Fruit fly (Drosophila melanogaster) whole organism, embryonic: ENCODE data around the gene CG44005.

Experiments
- Awh ChIP-seq: fragments of 200-800 bp; sonication (Bioruptor generic); IDR thresholded peaks from 2 replicates; pipeline ENCODE4, ENCODE4 v1.3.6; 2022; ENCODE audit warnings: missing biosample characterization, missing genetic modification characterization
- CG10209 ChIP-seq: fragments of 200-800 bp; sonication (Bioruptor generic); optimal IDR thresholded peaks from 3 replicates; lab custom pipeline; 2017; ENCODE audit warnings: missing biosample characterization, mild to moderate bottlenecking, missing genetic modification characterization, missing genetic modification reagents
- CG10321 ChIP-seq: fragments of 200-800 bp; sonication (Bioruptor generic); IDR thresholded peaks from 2 replicates; pipeline ENCODE4 v1.3.6; 2022; ENCODE audit warnings: missing biosample characterization, missing genetic modification characterization
- CG10959 ChIP-seq: fragments of 200-800 bp; sonication (Bioruptor generic); IDR thresholded peaks from 2 replicates; pipeline ENCODE4 v1.3.6; 2022; ENCODE audit warnings: missing biosample characterization, missing genetic modification characterization
- CG12744 ChIP-seq: fragments of 200-800 bp; sonication (Bioruptor generic); optimal IDR thresholded peaks from 2 replicates; lab custom pipeline; 2016; ENCODE audit warnings: missing biosample characterization, missing genetic modification characterization
- CG14965 ChIP-seq: fragments of 200-800 bp; sonication (Bioruptor generic); optimal IDR thresholded peaks from 2 replicates; lab custom pipeline; 2016; ENCODE audit warnings: missing biosample characterization, missing genetic modification characterization, borderline replicate concordance
- CG15479 ChIP-seq: fragments of 200-800 bp; sonication (Bioruptor generic); optimal IDR thresholded peaks from 3 replicates; lab custom pipeline; 2019; ENCODE audit warnings: missing biosample characterization, mild to moderate bottlenecking, missing genetic modification characterization, moderate library complexity
- CG15601 ChIP-seq: fragments of 200-800 bp; sonication (Bioruptor generic); optimal IDR thresholded peaks from 3 replicates; lab custom pipeline; 2019; ENCODE audit warnings: missing biosample characterization, mild to moderate bottlenecking, missing genetic modification characterization, moderate library complexity
- CG16815 ChIP-seq: fragments of 200-800 bp; sonication (Bioruptor generic); optimal IDR thresholded peaks from 3 replicates; lab custom pipeline; 2017; ENCODE audit warnings: missing biosample characterization, mild to moderate bottlenecking, missing genetic modification characterization
- CG17361 ChIP-seq: fragments of 200-800 bp; sonication (Bioruptor generic); IDR thresholded peaks from 3 replicates; pipeline ENCODE4 v1.3.6; 2022; ENCODE audit warnings: missing biosample characterization, missing genetic modification characterization
- CG17385 ChIP-seq: fragments of 200-800 bp; sonication (Bioruptor generic); optimal IDR thresholded peaks from 3 replicates; lab custom pipeline; 2018; ENCODE audit warnings: missing biosample characterization, mild to moderate bottlenecking, missing genetic modification characterization
- CG1832 ChIP-seq: fragments of 200-800 bp; sonication (Bioruptor generic); optimal IDR thresholded peaks from 2 replicates; lab custom pipeline; 2017; ENCODE audit warnings: missing biosample characterization, mild to moderate bottlenecking, missing genetic modification characterization, inconsistent platforms
- CG18599 ChIP-seq: fragments of 200-800 bp; sonication (Bioruptor generic); optimal IDR thresholded peaks from 3 replicates; lab custom pipeline; 2017; ENCODE audit warnings: missing biosample characterization, missing genetic modification characterization, mild to moderate bottlenecking, moderate library complexity, missing genetic modification reagents
- CG31224 ChIP-seq: fragments of 200-800 bp; sonication (Bioruptor generic); IDR thresholded peaks from 2 replicates; pipeline ENCODE4 v1.3.6; 2022; ENCODE audit warnings: missing biosample characterization, missing genetic modification characterization
- CG3163 ChIP-seq: fragments of 200-800 bp; sonication (Bioruptor generic); optimal IDR thresholded peaks from 3 replicates; lab custom pipeline; 2016; ENCODE audit warnings: missing biosample characterization, missing genetic modification characterization
- CG5953 ChIP-seq: fragments of 200-800 bp; sonication (Bioruptor generic); IDR thresholded peaks from 2 replicates; pipeline ENCODE4 v1.3.6; 2022; ENCODE audit warnings: missing biosample characterization, missing genetic modification characterization
- CG6791 ChIP-seq: fragments of 200-800 bp; sonication (Bioruptor generic); IDR thresholded peaks from 3 replicates; pipeline ENCODE4 v1.3.6; 2022; ENCODE audit warnings: missing biosample characterization, missing genetic modification characterization; ENCODE audit not compliant: partially characterized antibody
- CG8924 ChIP-seq: fragments of 200-800 bp; optimal IDR thresholded peaks from 3 replicates; lab custom pipeline; 2019; ENCODE audit warnings: missing biosample characterization, mild to moderate bottlenecking, missing genetic modification characterization, moderate library complexity
- CG9817 ChIP-seq: fragments of 200-800 bp; sonication (Bioruptor generic); optimal IDR thresholded peaks from 2 replicates; lab custom pipeline; 2018; ENCODE audit warnings: missing biosample characterization, mild to moderate bottlenecking, missing genetic modification characterization, moderate library complexity
- Dek ChIP-seq: fragments of 200-800 bp; sonication (Bioruptor generic); optimal IDR thresholded peaks from 3 replicates; lab custom pipeline; 2019; ENCODE audit warnings: missing biosample characterization, mild to moderate bottlenecking, missing genetic modification characterization, moderate library complexity
- Dp ChIP-seq: fragments of 200-800 bp; sonication (Bioruptor generic); optimal IDR thresholded peaks from 2 replicates; lab custom pipeline; 2018; ENCODE audit warnings: missing biosample characterization, mild to moderate bottlenecking, missing genetic modification characterization, moderate library complexity
- ERR ChIP-seq: fragments of 200-800 bp; sonication (Bioruptor generic); optimal IDR thresholded peaks from 2 replicates; lab custom pipeline; 2016; ENCODE audit warnings: missing biosample characterization, missing genetic modification characterization
- H15 ChIP-seq: fragments of 200-800 bp; sonication (Bioruptor generic); IDR thresholded peaks from 3 replicates; pipeline ENCODE4 v1.3.6; 2022; ENCODE audit warnings: missing biosample characterization, missing genetic modification characterization
- Hand ChIP-seq: fragments of 200-800 bp; sonication (Bioruptor generic); optimal IDR thresholded peaks from 2 replicates; lab custom pipeline; 2017; ENCODE audit warnings: mild to moderate bottlenecking, missing biosample characterization, missing genetic modification reagents, missing genetic modification characterization
- Hmx ChIP-seq: fragments of 200-800 bp; sonication (Bioruptor generic); optimal IDR thresholded peaks from 2 replicates; lab custom pipeline; 2016; ENCODE audit warnings: missing biosample characterization, missing genetic modification characterization
- Hr39 ChIP-seq: fragments of >200 bp; optimal IDR thresholded peaks from 2 replicates; lab custom pipeline; 2017
- Kr ChIP-seq: fragments of 200-800 bp; sonication (Bioruptor generic); optimal IDR thresholded peaks from 2 replicates; lab custom pipeline; 2017; ENCODE audit warnings: missing biosample characterization, mild to moderate bottlenecking, missing genetic modification characterization
- Myb ChIP-seq: fragments of 200-800 bp; sonication (Bioruptor generic); optimal IDR thresholded peaks from 2 replicates; lab custom pipeline; 2016; ENCODE audit warnings: missing biosample characterization, missing genetic modification characterization
- NC2β ChIP-seq: fragments of 200-800 bp; sonication (Bioruptor generic); optimal IDR thresholded peaks from 2 replicates; lab custom pipeline; 2016; ENCODE audit warnings: missing biosample characterization, missing genetic modification characterization
- Oli ChIP-seq: fragments of 200-800 bp; sonication (Bioruptor generic); optimal IDR thresholded peaks from 2 replicates; lab custom pipeline; 2018; ENCODE audit warnings: missing biosample characterization, mild to moderate bottlenecking, missing genetic modification characterization, moderate library complexity
- Scr ChIP-seq: fragments of 200-800 bp; sonication (Bioruptor generic); IDR thresholded peaks from 2 replicates; pipeline ENCODE4 v1.3.6; 2022; ENCODE audit warnings: missing biosample characterization, missing genetic modification characterization; ENCODE audit not compliant: partially characterized antibody
- Sox100B ChIP-seq: fragments of 200-800 bp; sonication (Bioruptor generic); optimal IDR thresholded peaks from 3 replicates; lab custom pipeline; 2018; ENCODE audit warnings: missing biosample characterization, mild to moderate bottlenecking, missing genetic modification characterization
- Trl ChIP-seq, 3 experiments: fragments of >200 bp in 2 of 3; fragments of 200-800 bp in 1 of 3; sonication (Bioruptor generic) in 1 of 3; optimal IDR thresholded peaks; 2 replicates in 1 of 3; 3 replicates in 2 of 3; lab custom pipeline; 2016 to 2017; ENCODE audit warnings: missing biosample characterization in 1 of 3, missing genetic modification characterization in 1 of 3
- Usf ChIP-seq: fragments of 200-800 bp; sonication (Bioruptor generic); optimal IDR thresholded peaks from 2 replicates; lab custom pipeline; 2017; ENCODE audit warnings: missing genotype, missing biosample characterization, missing genetic modification characterization
- ap ChIP-seq: fragments of 200-800 bp; sonication (Bioruptor generic); IDR thresholded peaks from 2 replicates; pipeline ENCODE4 v1.3.6; 2022; ENCODE audit warnings: missing biosample characterization, missing genetic modification characterization
- az2 ChIP-seq: fragments of 200-800 bp; sonication (Bioruptor generic); optimal IDR thresholded peaks from 3 replicates; lab custom pipeline; 2016; ENCODE audit warnings: missing biosample characterization, missing genetic modification characterization
- bsh ChIP-seq, 2 experiments: fragments of 200-800 bp; sonication (Bioruptor generic); optimal IDR thresholded peaks; 2 replicates each; lab custom pipeline; 2017 to 2018; ENCODE audit warnings: mild to moderate bottlenecking in 2 of 2, missing biosample characterization in 2 of 2, missing genetic modification characterization in 2 of 2, moderate library complexity in 1 of 2
- cg ChIP-seq: fragments of 200-800 bp; sonication (Bioruptor generic); optimal IDR thresholded peaks from 3 replicates; lab custom pipeline; 2019; ENCODE audit warnings: missing biosample characterization, mild to moderate bottlenecking, missing genetic modification characterization, moderate library complexity
- chm ChIP-seq: fragments of 200-800 bp; sonication (Bioruptor generic); IDR thresholded peaks from 2 replicates; pipeline ENCODE4 v1.3.6; 2022; ENCODE audit warnings: missing biosample characterization, missing genetic modification characterization
- fd64A ChIP-seq: fragments of 200-800 bp; sonication (Bioruptor generic); optimal IDR thresholded peaks from 3 replicates; lab custom pipeline; 2018; ENCODE audit warnings: missing biosample characterization, mild to moderate bottlenecking, missing genetic modification characterization
- fru ChIP-seq: fragments of >200 bp; optimal IDR thresholded peaks from 2 replicates; lab custom pipeline; 2017
- lola ChIP-seq, 3 experiments: fragments of >200 bp in 2 of 3; fragments of 200-800 bp in 1 of 3; sonication (Bioruptor generic) in 1 of 3; optimal IDR thresholded peaks; 2 replicates each; lab custom pipeline; 2017 to 2019; ENCODE audit warnings: missing biosample characterization in 3 of 3, missing genetic modification characterization in 3 of 3, mild to moderate bottlenecking in 1 of 3, moderate library complexity in 1 of 3
- maf-S ChIP-seq: fragments of 200-800 bp; sonication (Bioruptor generic); optimal IDR thresholded peaks from 2 replicates; lab custom pipeline; 2016; ENCODE audit warnings: missing biosample characterization, missing genetic modification characterization
- nmo ChIP-seq: fragments of 200-800 bp; sonication (Bioruptor generic); optimal IDR thresholded peaks from 2 replicates; lab custom pipeline; 2018; ENCODE audit warnings: missing biosample characterization, mild to moderate bottlenecking, missing genetic modification characterization, moderate library complexity
- p53 ChIP-seq: fragments of 200-800 bp; sonication (Bioruptor generic); optimal IDR thresholded peaks from 2 replicates; lab custom pipeline; 2016; ENCODE audit warnings: missing biosample characterization, missing genetic modification characterization
- pfk ChIP-seq: fragments of 200-800 bp; sonication (Bioruptor generic); optimal IDR thresholded peaks from 2 replicates; lab custom pipeline; 2018; ENCODE audit warnings: missing biosample characterization, mild to moderate bottlenecking, missing genetic modification characterization, moderate library complexity
- rib ChIP-seq: fragments of 200-800 bp; sonication (Bioruptor generic); IDR thresholded peaks from 2 replicates; pipeline ENCODE4 v1.3.6; 2022; ENCODE audit warnings: missing biosample characterization, missing genetic modification characterization
- stwl ChIP-seq: fragments of 200-800 bp; sonication (Bioruptor generic); optimal IDR thresholded peaks from 3 replicates; lab custom pipeline; 2018; ENCODE audit warnings: missing biosample characterization, mild to moderate bottlenecking, missing genetic modification characterization, moderate library complexity
- vvl ChIP-seq: fragments of 200-800 bp; sonication (Bioruptor generic); IDR thresholded peaks from 2 replicates; pipeline ENCODE4 v1.3.6; 2022; ENCODE audit warnings: missing biosample characterization, missing genetic modification characterization

Gene CG44005

dm6 chr3L:18064632-18065482, 7.1 kb downstream of the CG44005 start, which contains the start of gene Eip75B (continued):
- no peak for TF ChIP-seq fd64A (GFP tag; lab: Kevin White, UChicago)
- TF ChIP-seq fru: no peak
- no peak for TF ChIP-seq ERR
- TF ChIP-seq CG9817 (tag; lab: Kevin White, UChicago): no peak
- no peak for TF ChIP-seq CG17385 (GFP tag; lab: Kevin White, UChicago)
- TF ChIP-seq CG8924 (tag; lab: Kevin White, UChicago): no peak
- no peak; the same call in 1 of the 3 replicates for TF ChIP-seq CG17361
- TF ChIP-seq lola (GFP tag; optimal IDR thresholded peaks at IDR 0.05; lab: Kevin White, UChicago): peak in 1 of 3 experiments; percentile 59
- TF ChIP-seq Hmx: no peak
- no peak for TF ChIP-seq CG10959 (GFP tag; lab: Robert Waterston, UW)
- TF ChIP-seq Dek: no peak
- TF ChIP-seq CG14965 (GFP tag; lab: Kevin White, UChicago): no peak
- TF ChIP-seq vvl (GFP tag; lab: Robert Waterston, UW): no peak
- TF ChIP-seq Kr (GFP tag; lab: Kevin White, UChicago): no peak
- TF ChIP-seq CG18599 (GFP tag; lab: Kevin White, UChicago): no peak
- no peak for TF ChIP-seq Scr (GFP tag; lab: Robert Waterston, UW)
- no peak for TF ChIP-seq CG10209 (GFP tag; lab: Kevin White, UChicago)
- TF ChIP-seq p53 (GFP tag; lab: Kevin White, UChicago): peak; percentile 66
- no peak for TF ChIP-seq Dp
- TF ChIP-seq az2 (GFP tag; lab: Kevin White, UChicago): peak; percentile 3
- peak; percentile 46 for TF ChIP-seq nmo (GFP tag; lab: Kevin White, UChicago)
- TF ChIP-seq Hand (GFP tag; lab: Kevin White, UChicago): no peak
- peak in 1 of 2 experiments; percentile 37 for TF ChIP-seq bsh (GFP tag; optimal IDR thresholded peaks at IDR 0.05; lab: Kevin White, UChicago)
- TF ChIP-seq CG16815 (GFP tag; lab: Kevin White, UChicago): peak; percentile 14
- peak; percentile 34 for TF ChIP-seq Sox100B (GFP tag; lab: Kevin White, UChicago)
- no peak for TF ChIP-seq CG15601 (tag; lab: Kevin White, UChicago)
- peak in 1 of 2 experiments; percentile 87 for TF ChIP-seq Trl (optimal IDR thresholded peaks at IDR 0.05; lab: Kevin White, UChicago)
- TF ChIP-seq Trl (GFP tag; optimal IDR thresholded peaks at IDR 0.05; lab: Kevin White, UChicago): no peak
- TF ChIP-seq stwl (tag; lab: Kevin White, UChicago): no peak
- peak; percentile 37 for TF ChIP-seq CG15479 (GFP tag; lab: Kevin White, UChicago)
- TF ChIP-seq CG12744 (GFP tag; lab: Kevin White, UChicago): no peak
- TF ChIP-seq maf-S (GFP tag; lab: Kevin White, UChicago): no peak
- TF ChIP-seq CG3163: peak; percentile 12
- TF ChIP-seq Myb (GFP tag; lab: Kevin White, UChicago): no peak
- TF ChIP-seq rib (GFP tag; lab: Robert Waterston, UW): no peak
- no peak for TF ChIP-seq CG5953 (GFP tag; lab: Robert Waterston, UW)
- TF ChIP-seq NC2β (GFP tag; lab: Kevin White, UChicago): no peak
- TF ChIP-seq Awh (GFP tag; lab: Robert Waterston, UW): no peak
- no peak for TF ChIP-seq CG31224 (GFP tag; lab: Robert Waterston, UW)
- TF ChIP-seq CG1832 (GFP tag; lab: Kevin White, UChicago): no peak
- TF ChIP-seq cg: peak; percentile 38
- TF ChIP-seq chm (GFP tag; lab: Robert Waterston, UW): no peak
- TF ChIP-seq pfk (GFP tag; lab: Kevin White, UChicago): no peak
- TF ChIP-seq Usf (GFP tag; lab: Kevin White, UChicago): no peak
- peak; percentile 5 for TF ChIP-seq Oli
- TF ChIP-seq ap: no peak
- TF ChIP-seq Hr39 (lab: Kevin White, UChicago): no peak
- no peak for TF ChIP-seq CG10321 (GFP tag; lab: Robert Waterston, UW)
- TF ChIP-seq H15 (GFP tag; lab: Robert Waterston, UW): no peak
- TF ChIP-seq CG6791 (GFP tag; lab: Robert Waterston, UW): no peak
